Fruit fly (Drosophila melanogaster) whole organism, embryonic: Measurements from ENCODE around the gene CG42852.
A peak's percentile ranks its signal among the peaks of the same experiment; 100 is the strongest.

Experiments used
- Antp ChIP-seq: fragments of 200-800 bp; sonication (Bioruptor generic); optimal IDR thresholded peaks from 3 replicates; lab custom pipeline; 2016; ENCODE audit warnings: missing biosample characterization, missing genetic modification characterization
- Atf6 ChIP-seq: fragments of 200-800 bp; sonication (Bioruptor generic); IDR thresholded peaks from 2 replicates; pipeline ENCODE4 v1.3.6; 2022; ENCODE audit warnings: missing biosample characterization, missing genetic modification characterization
- B-H1 ChIP-seq: fragments of 200-800 bp; sonication (Bioruptor generic); IDR thresholded peaks from 3 replicates; pipeline ENCODE4 v1.3.6; 2022; ENCODE audit warnings: missing biosample characterization, missing genetic modification characterization
- CG11093 ChIP-seq: fragments of 200-800 bp; sonication (Bioruptor generic); IDR thresholded peaks from 3 replicates; pipeline ENCODE4 v1.3.6; 2022; ENCODE audit warnings: missing biosample characterization, missing genetic modification characterization
- CG12236 ChIP-seq: fragments of 200-800 bp; sonication (Bioruptor generic); optimal IDR thresholded peaks from 2 replicates; lab custom pipeline; 2016; ENCODE audit warnings: missing biosample characterization, missing genetic modification characterization
- CG14014 ChIP-seq: fragments of 200-800 bp; sonication (Bioruptor generic); IDR thresholded peaks from 2 replicates; pipeline ENCODE4 v1.3.6; 2022; ENCODE audit warnings: missing biosample characterization, missing genetic modification characterization
- CG14050 ChIP-seq: fragments of 200-800 bp; sonication (Bioruptor generic); IDR thresholded peaks from 3 replicates; pipeline ENCODE4 v1.3.6; 2022; ENCODE audit warnings: missing biosample characterization, missing genetic modification characterization
- CG15269 ChIP-seq: fragments of 200-800 bp; sonication (Bioruptor generic); optimal IDR thresholded peaks from 2 replicates; lab custom pipeline; 2018; ENCODE audit warnings: missing biosample characterization, mild to moderate bottlenecking, missing genetic modification characterization, moderate library complexity
- CG1529 ChIP-seq: fragments of 200-800 bp; sonication (Bioruptor generic); optimal IDR thresholded peaks from 3 replicates; lab custom pipeline; 2018; ENCODE audit warnings: missing biosample characterization, missing genetic modification characterization
- CG17328 ChIP-seq: fragments of 200-800 bp; sonication (Bioruptor generic); IDR thresholded peaks from 2 replicates; pipeline ENCODE4 v1.3.6; 2022; ENCODE audit warnings: missing biosample characterization, missing genetic modification characterization
- CG17829 ChIP-seq: fragments of 200-800 bp; optimal IDR thresholded peaks from 2 replicates; lab custom pipeline; 2019; ENCODE audit warnings: missing biosample characterization, mild to moderate bottlenecking, missing genetic modification characterization, moderate library complexity
- CG1792 ChIP-seq: fragments of 200-800 bp; sonication (Bioruptor generic); optimal IDR thresholded peaks from 2 replicates; lab custom pipeline; 2016; ENCODE audit warnings: missing biosample characterization, missing genetic modification characterization
- CG18262 ChIP-seq: fragments of 200-800 bp; optimal IDR thresholded peaks from 3 replicates; lab custom pipeline; 2019; ENCODE audit warnings: missing biosample characterization, mild to moderate bottlenecking, missing genetic modification characterization, moderate library complexity
- CG18764 ChIP-seq: fragments of 200-800 bp; sonication (Bioruptor generic); optimal IDR thresholded peaks from 3 replicates; lab custom pipeline; 2016; ENCODE audit warnings: missing biosample characterization, missing genetic modification characterization
- CG2116 ChIP-seq: fragments of 200-800 bp; sonication (Bioruptor generic); optimal IDR thresholded peaks from 3 replicates; lab custom pipeline; 2018; ENCODE audit warnings: missing biosample characterization, mild to moderate bottlenecking, missing genetic modification characterization
- CG2199 ChIP-seq: fragments of 200-800 bp; sonication (Bioruptor generic); IDR thresholded peaks from 3 replicates; pipeline ENCODE4 v1.3.6; 2022; ENCODE audit warnings: missing biosample characterization, missing genetic modification characterization
- CG33557 ChIP-seq: fragments of 200-800 bp; sonication (Bioruptor generic); optimal IDR thresholded peaks from 2 replicates; lab custom pipeline; 2019; ENCODE audit warnings: missing biosample characterization, mild to moderate bottlenecking, missing genetic modification characterization, moderate library complexity
- CG4282 ChIP-seq: fragments of 200-800 bp; sonication (Bioruptor generic); optimal IDR thresholded peaks from 2 replicates; lab custom pipeline; 2016; ENCODE audit warnings: missing biosample characterization, missing genetic modification characterization
- CG5180 ChIP-seq: fragments of 200-800 bp; sonication (Bioruptor generic); optimal IDR thresholded peaks from 3 replicates; lab custom pipeline; 2017; ENCODE audit warnings: missing biosample characterization, missing genetic modification characterization, mild to moderate bottlenecking, moderate library complexity, missing genetic modification reagents
- CG7928 ChIP-seq: fragments of 200-800 bp; sonication (Bioruptor generic); optimal IDR thresholded peaks from 2 replicates; lab custom pipeline; 2017; ENCODE audit warnings: missing biosample characterization, mild to moderate bottlenecking, missing genetic modification characterization
- CG7963 ChIP-seq: fragments of 200-800 bp; sonication (Bioruptor generic); IDR thresholded peaks from 3 replicates; pipeline ENCODE4 v1.3.6; 2022; ENCODE audit warnings: missing biosample characterization, missing genetic modification characterization; ENCODE audit not compliant: partially characterized antibody
- CG8924 ChIP-seq: fragments of 200-800 bp; optimal IDR thresholded peaks from 3 replicates; lab custom pipeline; 2019; ENCODE audit warnings: missing biosample characterization, mild to moderate bottlenecking, missing genetic modification characterization, moderate library complexity
- CG9437 ChIP-seq: fragments of 200-800 bp; sonication (Bioruptor generic); optimal IDR thresholded peaks from 2 replicates; lab custom pipeline; 2018; ENCODE audit warnings: missing biosample characterization, mild to moderate bottlenecking, missing genetic modification characterization
- Doc2 ChIP-seq: fragments of 200-800 bp; sonication (Bioruptor generic); IDR thresholded peaks from 2 replicates; pipeline ENCODE4 v1.3.6; 2022; ENCODE audit warnings: missing biosample characterization, missing genetic modification characterization
- Fer2 ChIP-seq: fragments of 200-800 bp; sonication (Bioruptor generic); optimal IDR thresholded peaks from 2 replicates; lab custom pipeline; 2018; ENCODE audit warnings: missing biosample characterization, mild to moderate bottlenecking, missing genetic modification characterization, moderate library complexity
- HLH4C ChIP-seq: fragments of 200-800 bp; sonication (Bioruptor generic); IDR thresholded peaks from 3 replicates; pipeline ENCODE4 v1.3.6; 2022; ENCODE audit warnings: missing biosample characterization, missing genetic modification characterization; ENCODE audit not compliant: partially characterized antibody
- Six4 ChIP-seq: fragments of 200-800 bp; sonication (Bioruptor generic); optimal IDR thresholded peaks from 2 replicates; lab custom pipeline; 2016; ENCODE audit warnings: missing biosample characterization, missing genetic modification characterization
- Vsx1 ChIP-seq: fragments of 200-800 bp; sonication (Bioruptor generic); optimal IDR thresholded peaks from 2 replicates; lab custom pipeline; 2017; ENCODE audit warnings: missing biosample characterization, mild to moderate bottlenecking, missing genetic modification characterization, missing genetic modification reagents
- bab2 ChIP-seq: fragments of 200-800 bp; sonication (Bioruptor generic); optimal IDR thresholded peaks from 2 replicates; lab custom pipeline; 2016; ENCODE audit warnings: missing biosample characterization, missing genetic modification characterization
- bsh ChIP-seq, 2 experiments: fragments of 200-800 bp; sonication (Bioruptor generic); optimal IDR thresholded peaks; 2 replicates each; lab custom pipeline; 2017 to 2018; ENCODE audit warnings: mild to moderate bottlenecking in 2 of 2, missing biosample characterization in 2 of 2, missing genetic modification characterization in 2 of 2, moderate library complexity in 1 of 2
- chif ChIP-seq, 2 experiments: fragments of 200-800 bp; sonication (Bioruptor generic); optimal IDR thresholded peaks; 3 replicates each; lab custom pipeline; 2016; ENCODE audit warnings: missing biosample characterization in 2 of 2, missing genetic modification characterization in 2 of 2
- dpn ChIP-seq, 2 experiments: fragments of 200-800 bp; sonication (Bioruptor generic); optimal IDR thresholded peaks; 3 replicates each; lab custom pipeline; 2016; ENCODE audit warnings: missing biosample characterization in 2 of 2, missing genetic modification characterization in 2 of 2
- ems ChIP-seq: fragments of 200-800 bp; sonication (Bioruptor generic); optimal IDR thresholded peaks from 3 replicates; lab custom pipeline; 2016; ENCODE audit warnings: missing biosample characterization, missing genetic modification characterization
- jigr1 ChIP-seq: fragments of 200-800 bp; sonication (Bioruptor generic); IDR thresholded peaks from 3 replicates; pipeline ENCODE4 v1.3.6; 2022; ENCODE audit warnings: missing biosample characterization, missing genetic modification characterization
- jumu ChIP-seq: fragments of 200-800 bp; sonication (Bioruptor generic); optimal IDR thresholded peaks from 3 replicates; lab custom pipeline; 2016; ENCODE audit warnings: missing biosample characterization, missing genetic modification characterization
- lov ChIP-seq, 2 experiments: fragments of 200-800 bp in 1 of 2; fragments of >200 bp in 1 of 2; sonication (Bioruptor generic) in 1 of 2; IDR thresholded peaks in 1 of 2; optimal IDR thresholded peaks in 1 of 2; 2 replicates in 1 of 2; 3 replicates in 1 of 2; pipeline versions ENCODE4 v1.3.6 to Lab custom; 2017 to 2022; ENCODE audit warnings: missing biosample characterization in 1 of 2, missing genetic modification characterization in 1 of 2
- p53 ChIP-seq: fragments of 200-800 bp; sonication (Bioruptor generic); optimal IDR thresholded peaks from 2 replicates; lab custom pipeline; 2016; ENCODE audit warnings: missing biosample characterization, missing genetic modification characterization
- schlank ChIP-seq: fragments of 200-800 bp; sonication (Bioruptor generic); optimal IDR thresholded peaks from 2 replicates; lab custom pipeline; 2018; ENCODE audit warnings: missing biosample characterization, mild to moderate bottlenecking, missing genetic modification characterization
- sens ChIP-seq: fragments of 200-800 bp; sonication (Bioruptor generic); peaks from one replicate; lab custom pipeline; 2016; ENCODE audit warnings: missing biosample characterization, missing genetic modification characterization
- shn ChIP-seq: fragments of 200-800 bp; sonication (Bioruptor generic); optimal IDR thresholded peaks from 3 replicates; lab custom pipeline; 2016; ENCODE audit warnings: missing biosample characterization, missing genetic modification characterization
- sna ChIP-seq: fragments of 200-800 bp; sonication (Bioruptor generic); IDR thresholded peaks from 2 replicates; pipeline ENCODE4 v1.3.6; 2022; ENCODE audit warnings: missing biosample characterization, missing genetic modification characterization; ENCODE audit not compliant: partially characterized antibody
- sqz ChIP-seq: fragments of 200-800 bp; sonication (Bioruptor generic); optimal IDR thresholded peaks from 3 replicates; lab custom pipeline; 2018; ENCODE audit warnings: missing biosample characterization, mild to moderate bottlenecking, missing genetic modification characterization
- stc ChIP-seq: fragments of 200-800 bp; sonication (Bioruptor generic); IDR thresholded peaks from 2 replicates; pipeline ENCODE4 v1.3.6; 2022; ENCODE audit warnings: missing biosample characterization, missing genetic modification characterization
- tio ChIP-seq: fragments of 200-800 bp; sonication (Bioruptor generic); optimal IDR thresholded peaks from 2 replicates; lab custom pipeline; 2017; ENCODE audit warnings: missing biosample characterization, missing genetic modification characterization, inconsistent platforms
- vvl ChIP-seq: fragments of 200-800 bp; sonication (Bioruptor generic); IDR thresholded peaks from 2 replicates; pipeline ENCODE4 v1.3.6; 2022; ENCODE audit warnings: missing biosample characterization, missing genetic modification characterization
- zen ChIP-seq: fragments of 200-800 bp; sonication (Bioruptor generic); optimal IDR thresholded peaks from 3 replicates; lab custom pipeline; 2018; ENCODE audit warnings: missing biosample characterization, mild to moderate bottlenecking, missing genetic modification characterization, moderate library complexity
- zen2 ChIP-seq: fragments of 200-800 bp; sonication (Bioruptor generic); IDR thresholded peaks from 3 replicates; pipeline ENCODE4 v1.3.6; 2022; ENCODE audit warnings: missing biosample characterization, missing genetic modification characterization; ENCODE audit not compliant: partially characterized antibody
- zfh2 ChIP-seq: fragments of 200-800 bp; sonication (Bioruptor generic); optimal IDR thresholded peaks from 2 replicates; lab custom pipeline; 2016; ENCODE audit warnings: missing biosample characterization, missing genetic modification characterization

CG42852 gene

dm6 chr3L:16765647-16766628, 10.6 kb downstream of the CG42852 start, which contains the start of gene Nrt (continued):
- no peak for TF ChIP-seq CG4282 (GFP tag; lab: Kevin White, UChicago)
- TF ChIP-seq CG17829 (tag; lab: Kevin White, UChicago): peak; percentile 67
- no peak for TF ChIP-seq Antp
- no peak for TF ChIP-seq lov (optimal IDR thresholded peaks at IDR 0.05; lab: Kevin White, UChicago)
- TF ChIP-seq lov (GFP tag; IDR thresholded peaks at IDR 0.05; lab: Robert Waterston, UW): 0 out of 3 replicates have a peak, but pooled peaks have one; percentile 64
- TF ChIP-seq bsh (GFP tag; optimal IDR thresholded peaks at IDR 0.05; lab: Kevin White, UChicago): peak; percentile 48 to 76
- TF ChIP-seq CG11093 (GFP tag; lab: Robert Waterston, UW): no peak
- peak in 1 of 2 experiments; percentile 49 for TF ChIP-seq dpn (GFP tag; optimal IDR thresholded peaks at IDR 0.05; lab: Kevin White, UChicago)
- TF ChIP-seq jumu (GFP tag; lab: Kevin White, UChicago): no peak
- peak; percentile 82 for TF ChIP-seq CG8924
- no peak for TF ChIP-seq jigr1 (GFP tag; lab: Robert Waterston, UW)
- peak; percentile 44 for TF ChIP-seq CG18764 (GFP tag; lab: Kevin White, UChicago)
- peak; percentile 56 for TF ChIP-seq Vsx1
- no peak for TF ChIP-seq CG12236 (GFP tag; lab: Kevin White, UChicago)
- peak; percentile 39 for TF ChIP-seq CG5180 (GFP tag; lab: Kevin White, UChicago)
- no peak for TF ChIP-seq CG9437
- no peak for TF ChIP-seq schlank
- peak; percentile 79 for TF ChIP-seq vvl (GFP tag; lab: Robert Waterston, UW)
- no peak for TF ChIP-seq B-H1 (GFP tag; lab: Robert Waterston, UW)
- peak; percentile 1 for TF ChIP-seq CG7928
- TF ChIP-seq CG1529 (GFP tag; lab: Kevin White, UChicago): peak; percentile 33
- TF ChIP-seq CG17328 (GFP tag; lab: Robert Waterston, UW): peak; percentile 71
- peak; percentile 21 for TF ChIP-seq Six4 (GFP tag; lab: Kevin White, UChicago)
- TF ChIP-seq Doc2 (GFP tag; lab: Robert Waterston, UW): no peak
- TF ChIP-seq CG14050 (GFP tag; lab: Robert Waterston, UW): peak; percentile 59; the same call in 2 of the 3 replicates
- no peak for TF ChIP-seq zen2 (GFP tag; lab: Robert Waterston, UW)
- TF ChIP-seq p53: no peak
- peak; percentile 73 for TF ChIP-seq CG15269 (tag; lab: Kevin White, UChicago)
- TF ChIP-seq sens: peak; percentile 75
- TF ChIP-seq CG2116 (GFP tag; lab: Kevin White, UChicago): peak; percentile 42
- TF ChIP-seq shn (GFP tag; lab: Kevin White, UChicago): no peak
- TF ChIP-seq HLH4C (GFP tag; lab: Robert Waterston, UW): no peak
- TF ChIP-seq chif (GFP tag; optimal IDR thresholded peaks at IDR 0.05; lab: Kevin White, UChicago): no peak
- TF ChIP-seq CG18262 (tag; lab: Kevin White, UChicago): peak; percentile 73
- TF ChIP-seq CG14014 (GFP tag; lab: Robert Waterston, UW): peak; percentile 53; the same call in 1 of the 2 replicates
- TF ChIP-seq tio (GFP tag; lab: Kevin White, UChicago): no peak
- peak; percentile 20; the same call in 1 of the 2 replicates for TF ChIP-seq sna
- no peak for TF ChIP-seq zfh2 (GFP tag; lab: Kevin White, UChicago)
- TF ChIP-seq sqz (GFP tag; lab: Kevin White, UChicago): peak; percentile 72
- no peak for TF ChIP-seq zen (tag; lab: Kevin White, UChicago)
- no peak for TF ChIP-seq ems (GFP tag; lab: Kevin White, UChicago)
- 0 out of 2 replicates have a peak, but pooled peaks have one; percentile 58 for TF ChIP-seq stc (GFP tag; lab: Robert Waterston, UW)
- no peak for TF ChIP-seq CG1792
- peak; percentile 28 for TF ChIP-seq Fer2
- peak; percentile 64 for TF ChIP-seq Atf6 (GFP tag; lab: Robert Waterston, UW)
- peak; percentile 57; the same call in 1 of the 3 replicates for TF ChIP-seq CG2199 (GFP tag; lab: Robert Waterston, UW)
- TF ChIP-seq bab2 (GFP tag; lab: Kevin White, UChicago): no peak
- peak; percentile 66 for TF ChIP-seq CG33557 (GFP tag; lab: Kevin White, UChicago)
- no peak for TF ChIP-seq CG7963
